Fruit fly (Drosophila melanogaster) whole organism, prepupa: ENCODE results near the gene mwh.

Experiments
- CG3919 ChIP-seq: fragments of 200-800 bp; sonication (Bioruptor generic); optimal IDR thresholded peaks from 3 replicates; lab custom pipeline; 2016; ENCODE audit warnings: missing biosample characterization, missing genetic modification characterization
- CG7368 ChIP-seq: fragments of 200-800 bp; sonication (Bioruptor generic); optimal IDR thresholded peaks from 3 replicates; lab custom pipeline; 2016; ENCODE audit warnings: missing biosample characterization, missing genetic modification characterization
- Lpt ChIP-seq: fragments of 200-800 bp; sonication (Bioruptor generic); optimal IDR thresholded peaks from 3 replicates; lab custom pipeline; 2016; ENCODE audit warnings: missing biosample characterization, missing genetic modification characterization
- topi ChIP-seq: fragments of 200-800 bp; sonication (Bioruptor generic); optimal IDR thresholded peaks from 3 replicates; lab custom pipeline; 2016; ENCODE audit warnings: missing biosample characterization, missing genetic modification characterization

DNA sequence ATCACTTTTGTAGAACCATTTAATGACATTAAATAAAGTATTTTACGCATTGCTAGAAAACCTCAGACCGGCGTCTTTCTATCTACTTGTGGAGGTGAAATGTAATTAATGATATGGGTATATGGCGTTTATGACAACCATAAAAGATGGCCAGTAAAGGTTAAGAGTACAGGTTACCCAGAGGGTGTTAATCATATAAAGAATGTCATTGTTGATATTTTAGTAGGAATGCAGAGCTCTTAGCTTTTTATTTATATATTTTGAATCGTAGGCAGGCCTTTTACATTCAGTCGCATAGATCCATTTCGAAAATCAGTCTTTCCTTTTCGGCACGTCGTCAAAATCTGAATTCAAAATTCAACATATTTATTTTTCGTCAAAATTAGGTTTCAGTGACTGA, 49.8 kb downstream of the mwh start, which contains the start of gene Bfc:
- no peak for TF ChIP-seq CG3919
- no peak for TF ChIP-seq CG7368 (GFP tag; lab: Kevin White, UChicago)
- no peak for TF ChIP-seq topi (GFP tag; lab: Kevin White, UChicago)
- TF ChIP-seq Lpt (GFP tag; lab: Kevin White, UChicago) = no peak
